Fruit fly (Drosophila melanogaster) whole organism, prepupa: ENCODE data around the gene Jhbp13.
"Not testable (repeated sequence)": the region's sequence is repeated elsewhere in the genome, so short reads cannot be mapped to it uniquely, and the experiment has no call there.

Experiments used
- CG10631 ChIP-seq: fragments of 200-800 bp; sonication (Bioruptor generic); optimal IDR thresholded peaks from 2 replicates; lab custom pipeline; 2016; ENCODE audit warnings: missing biosample characterization, missing genetic modification characterization
- CG11762 ChIP-seq: fragments of 200-800 bp; sonication (Bioruptor generic); optimal IDR thresholded peaks from 3 replicates; lab custom pipeline; 2016; ENCODE audit warnings: missing biosample characterization, missing genetic modification characterization; ENCODE audit not compliant: insufficient read depth
- CG11902 ChIP-seq: fragments of 200-800 bp; sonication (Bioruptor generic); optimal IDR thresholded peaks from 3 replicates; lab custom pipeline; 2016; ENCODE audit warnings: missing biosample characterization, missing genetic modification characterization
- CG1621 ChIP-seq: fragments of 200-800 bp; sonication (Bioruptor generic); optimal IDR thresholded peaks from 3 replicates; lab custom pipeline; 2018; ENCODE audit warnings: missing biosample characterization, mild to moderate bottlenecking, missing genetic modification characterization
- CG16779 ChIP-seq: fragments of 200-800 bp; sonication (Bioruptor generic); optimal IDR thresholded peaks from 3 replicates; lab custom pipeline; 2017; ENCODE audit warnings: missing biosample characterization, mild to moderate bottlenecking, missing genetic modification characterization
- CG32006 ChIP-seq: fragments of 200-800 bp; sonication (Bioruptor generic); optimal IDR thresholded peaks from 3 replicates; lab custom pipeline; 2017; ENCODE audit warnings: missing biosample characterization, mild to moderate bottlenecking, missing genetic modification characterization
- CG34406 ChIP-seq: fragments of 200-800 bp; sonication (Bioruptor generic); optimal IDR thresholded peaks from 3 replicates; lab custom pipeline; 2016; ENCODE audit warnings: missing biosample characterization, missing genetic modification characterization
- CG3919 ChIP-seq: fragments of 200-800 bp; sonication (Bioruptor generic); optimal IDR thresholded peaks from 3 replicates; lab custom pipeline; 2016; ENCODE audit warnings: missing biosample characterization, missing genetic modification characterization
- CG4318 ChIP-seq: fragments of 200-800 bp; sonication (Bioruptor generic); optimal IDR thresholded peaks from 3 replicates; lab custom pipeline; 2017; ENCODE audit warnings: missing biosample characterization, mild to moderate bottlenecking, missing genetic modification characterization
- CG6163 ChIP-seq: fragments of 200-800 bp; sonication (Bioruptor generic); IDR thresholded peaks from 3 replicates; pipeline ENCODE4 v1.3.6; 2022; ENCODE audit warnings: missing biosample characterization, missing genetic modification characterization
- CG6808 ChIP-seq: fragments of 200-800 bp; sonication (Bioruptor generic); optimal IDR thresholded peaks from 3 replicates; lab custom pipeline; 2017; ENCODE audit warnings: missing biosample characterization, missing genetic modification characterization, mild to moderate bottlenecking, moderate library complexity, missing genetic modification reagents
- CG6854 ChIP-seq: fragments of 200-800 bp; sonication (Bioruptor generic); optimal IDR thresholded peaks from 2 replicates; lab custom pipeline; 2017; ENCODE audit warnings: missing biosample characterization, mild to moderate bottlenecking, missing genetic modification characterization
- CG7368 ChIP-seq: fragments of 200-800 bp; sonication (Bioruptor generic); optimal IDR thresholded peaks from 3 replicates; lab custom pipeline; 2016; ENCODE audit warnings: missing biosample characterization, missing genetic modification characterization
- CG8119 ChIP-seq: fragments of 200-800 bp; sonication (Bioruptor generic); IDR thresholded peaks from 3 replicates; pipeline ENCODE4 v1.3.6; 2022; ENCODE audit warnings: missing biosample characterization, missing genetic modification characterization
- CG9139 ChIP-seq: fragments of 200-800 bp; sonication (Bioruptor generic); optimal IDR thresholded peaks from 3 replicates; lab custom pipeline; 2017; ENCODE audit warnings: missing biosample characterization, mild to moderate bottlenecking, missing genetic modification characterization
- Eip75B ChIP-seq: fragments of 200-800 bp; sonication (Bioruptor generic); optimal IDR thresholded peaks from 3 replicates; lab custom pipeline; 2016; ENCODE audit warnings: missing biosample characterization, missing genetic modification characterization
- Eip78C ChIP-seq: fragments of 200-800 bp; sonication (Bioruptor generic); peaks from one replicate; lab custom pipeline; 2016; ENCODE audit warnings: missing biosample characterization, missing genetic modification characterization
- Ets21C ChIP-seq: fragments of 200-800 bp; sonication (Bioruptor generic); optimal IDR thresholded peaks from 3 replicates; lab custom pipeline; 2016; ENCODE audit warnings: missing biosample characterization, missing genetic modification characterization
- Hr38 ChIP-seq: sonication (Bioruptor generic); optimal IDR thresholded peaks from 2 replicates; lab custom pipeline; 2016; ENCODE audit warnings: missing biosample characterization, missing genetic modification characterization
- Hr39 ChIP-seq: fragments of 200-800 bp; sonication (Bioruptor generic); optimal IDR thresholded peaks from 2 replicates; lab custom pipeline; 2016; ENCODE audit warnings: missing biosample characterization, missing genetic modification characterization
- Hr4 ChIP-seq: fragments of 200-800 bp; sonication (Bioruptor generic); optimal IDR thresholded peaks from 3 replicates; lab custom pipeline; 2016; ENCODE audit warnings: missing biosample characterization, missing genetic modification characterization
- Lpt ChIP-seq: fragments of 200-800 bp; sonication (Bioruptor generic); optimal IDR thresholded peaks from 3 replicates; lab custom pipeline; 2016; ENCODE audit warnings: missing biosample characterization, missing genetic modification characterization
- OdsH ChIP-seq: fragments of 200-800 bp; sonication (Bioruptor generic); optimal IDR thresholded peaks from 3 replicates; lab custom pipeline; 2016; ENCODE audit warnings: missing biosample characterization, missing genetic modification characterization
- Sox102F ChIP-seq: fragments of 200-800 bp; sonication (Bioruptor generic); optimal IDR thresholded peaks from 2 replicates; lab custom pipeline; 2016; ENCODE audit warnings: missing biosample characterization, mild to moderate bottlenecking, missing genetic modification characterization
- Sox14 ChIP-seq: fragments of 200-800 bp; sonication (Bioruptor generic); optimal IDR thresholded peaks from 3 replicates; lab custom pipeline; 2016; ENCODE audit warnings: missing biosample characterization, missing genetic modification characterization
- acj6 ChIP-seq: fragments of 200-800 bp; sonication (Bioruptor generic); optimal IDR thresholded peaks from 3 replicates; lab custom pipeline; 2016; ENCODE audit warnings: missing biosample characterization, missing genetic modification characterization
- dac ChIP-seq: fragments of 200-800 bp; sonication (Bioruptor generic); optimal IDR thresholded peaks from 2 replicates; lab custom pipeline; 2017; ENCODE audit warnings: missing biosample characterization, mild to moderate bottlenecking, missing genetic modification characterization
- eg ChIP-seq: fragments of 200-800 bp; sonication (Bioruptor generic); IDR thresholded peaks from 3 replicates; pipeline ENCODE4 v1.3.6; 2022; ENCODE audit warnings: missing biosample characterization, missing genetic modification characterization
- fd59A ChIP-seq: fragments of 200-800 bp; sonication (Bioruptor generic); optimal IDR thresholded peaks from 2 replicates; lab custom pipeline; 2017; ENCODE audit warnings: missing biosample characterization, mild to moderate bottlenecking, missing genetic modification characterization, missing genetic modification reagents
- fkh ChIP-seq: fragments of 200-800 bp; sonication (Bioruptor generic); optimal IDR thresholded peaks from 3 replicates; lab custom pipeline; 2017; ENCODE audit warnings: missing biosample characterization, mild to moderate bottlenecking, missing genetic modification characterization, moderate library complexity
- lz ChIP-seq: fragments of 200-800 bp; sonication (Bioruptor generic); optimal IDR thresholded peaks from 3 replicates; lab custom pipeline; 2016; ENCODE audit warnings: missing biosample characterization, missing genetic modification characterization
- net ChIP-seq: fragments of 200-800 bp; sonication (Bioruptor generic); optimal IDR thresholded peaks from 3 replicates; lab custom pipeline; 2016; ENCODE audit warnings: missing biosample characterization, missing genetic modification characterization
- spab ChIP-seq: fragments of 200-800 bp; sonication (Bioruptor generic); optimal IDR thresholded peaks from 2 replicates; lab custom pipeline; 2017; ENCODE audit warnings: missing biosample characterization, mild to moderate bottlenecking, missing genetic modification characterization, missing genetic modification reagents
- ss ChIP-seq, 2 experiments: fragments of 200-800 bp; sonication (Bioruptor generic); optimal IDR thresholded peaks; 2 replicates in 1 of 2; 3 replicates in 1 of 2; lab custom pipeline; 2017 to 2018; ENCODE audit warnings: mild to moderate bottlenecking in 2 of 2, missing biosample characterization in 2 of 2, missing genetic modification characterization in 2 of 2, moderate library complexity in 1 of 2
- topi ChIP-seq: fragments of 200-800 bp; sonication (Bioruptor generic); optimal IDR thresholded peaks from 3 replicates; lab custom pipeline; 2016; ENCODE audit warnings: missing biosample characterization, missing genetic modification characterization
- vri ChIP-seq: fragments of 200-800 bp; sonication (Bioruptor generic); optimal IDR thresholded peaks from 3 replicates; lab custom pipeline; 2016; ENCODE audit warnings: missing biosample characterization, mild to moderate bottlenecking, missing genetic modification characterization

Gene Jhbp13

dm6 chr2L:13206077-13206668, 33.6 kb upstream of the Jhbp13 start (continued):
- TF ChIP-seq CG10631: no peak
- TF ChIP-seq lz: no peak
- TF ChIP-seq Sox14 (GFP tag; lab: Kevin White, UChicago): no peak
- TF ChIP-seq CG16779 (tag; lab: Kevin White, UChicago): peak; percentile 52
- peak; percentile 31 for TF ChIP-seq Eip75B (GFP tag; lab: Kevin White, UChicago)
- TF ChIP-seq CG11902 (GFP tag; lab: Kevin White, UChicago): no peak
- TF ChIP-seq CG7368: no peak
- peak; percentile 65; the same call in 2 of the 3 replicates for TF ChIP-seq CG6163
- TF ChIP-seq CG11762: no peak
- TF ChIP-seq vri (GFP tag; lab: Kevin White, UChicago): peak; percentile 55
- TF ChIP-seq topi (GFP tag; lab: Kevin White, UChicago): no peak
- TF ChIP-seq, all 60 proteins: peak for 16

DNA sequence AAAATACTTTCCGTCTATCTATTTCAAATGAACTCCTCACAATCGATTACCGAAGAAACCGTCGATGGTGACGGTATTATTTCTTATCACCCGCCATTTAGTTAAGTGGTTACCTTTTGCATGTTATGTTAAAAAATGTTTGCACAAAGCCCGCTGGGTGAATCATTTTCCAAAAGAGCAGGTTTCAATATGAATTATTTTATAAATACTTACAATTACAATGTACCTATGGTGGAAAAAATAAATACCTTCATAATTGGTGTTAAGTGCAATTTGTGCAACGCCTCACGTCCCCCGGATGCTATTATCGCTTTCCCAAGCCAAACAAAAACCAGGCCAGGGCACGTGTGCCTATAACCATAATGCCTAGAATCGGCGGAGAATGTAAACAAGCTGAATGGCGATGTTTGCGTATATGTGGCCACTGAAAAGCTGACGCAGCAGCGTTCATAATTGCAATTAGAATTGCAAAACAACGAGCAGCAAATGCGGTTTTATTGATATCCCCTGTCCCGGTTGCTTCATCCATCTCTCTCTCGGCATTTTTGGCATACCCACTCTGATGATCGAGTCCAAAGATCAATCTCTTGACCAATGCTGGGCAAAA, 32.8 kb upstream of the Jhbp13 start:
- no peak for TF ChIP-seq spab (GFP tag; lab: Kevin White, UChicago)
- no peak for TF ChIP-seq net
- TF ChIP-seq Eip75B (GFP tag; lab: Kevin White, UChicago): no peak
- no peak for TF ChIP-seq Sox102F (GFP tag; lab: Kevin White, UChicago)
- TF ChIP-seq fkh (GFP tag; lab: Kevin White, UChicago): no peak
- no peak; the same call in 2 of the 3 replicates for TF ChIP-seq eg (GFP tag; lab: Robert Waterston, UW)
- no peak for TF ChIP-seq CG8119
- TF ChIP-seq dac (GFP tag; lab: Kevin White, UChicago): no peak
- TF ChIP-seq CG7368: no peak
- no peak for TF ChIP-seq Hr38
- TF ChIP-seq Lpt (GFP tag; lab: Kevin White, UChicago): no peak
- no peak for TF ChIP-seq acj6
- TF ChIP-seq CG6854: no peak
- TF ChIP-seq Eip78C (GFP tag; lab: Kevin White, UChicago): no peak
- TF ChIP-seq Hr39 (GFP tag; lab: Kevin White, UChicago): no peak
- TF ChIP-seq CG6163: no peak
- no peak for TF ChIP-seq fd59A (GFP tag; lab: Kevin White, UChicago)
- TF ChIP-seq CG10631: no peak

DNA sequence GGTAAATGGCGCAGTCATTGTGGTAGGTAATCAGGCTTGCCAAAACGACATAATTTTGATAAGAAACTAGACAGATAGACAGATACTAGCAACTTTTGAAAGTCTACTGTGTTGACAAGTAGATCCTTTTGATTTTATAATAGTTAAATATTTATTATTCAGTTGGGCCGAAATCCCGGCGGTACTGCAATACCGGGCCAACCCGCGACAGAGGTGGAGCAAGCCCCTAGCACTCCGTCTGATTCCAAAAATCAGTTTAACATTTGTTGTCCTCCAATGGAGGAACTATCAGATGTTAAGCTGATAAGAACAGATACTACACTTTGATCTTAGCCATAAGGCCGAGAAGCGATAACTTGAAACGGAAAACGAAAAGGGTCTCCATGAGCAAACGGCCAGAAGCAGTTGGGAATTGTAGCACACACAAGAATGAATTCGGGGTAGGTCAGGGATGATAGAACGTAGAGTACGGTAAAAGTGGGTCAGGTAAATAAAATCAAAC, 28.0 kb upstream of the Jhbp13 start, which contains the start of gene CG15482:
Gene CG15482, minus strand, starts transcription at position 51 of the 502 bp plus-strand sequence.
- TF ChIP-seq Hr39 (GFP tag; lab: Kevin White, UChicago); CG6163; OdsH (GFP tag; lab: Kevin White, UChicago): not testable (repeated sequence)

dm6 chr2L:13215010-13215409, 24.8 kb upstream of the Jhbp13 start, which contains the start of gene kek4:
Gene kek4 (minus strand): TSS chr2L:13215350.
- TF ChIP-seq CG1621 (no peak), CG7368 (no peak), Ets21C (GFP tag; lab: Kevin White, UChicago) (no peak), CG9139 (no peak), Hr4 (GFP tag; lab: Kevin White, UChicago) (no peak), spab (GFP tag; lab: Kevin White, UChicago) (no peak), CG34406 (GFP tag; lab: Kevin White, UChicago) (no peak), fkh (GFP tag; lab: Kevin White, UChicago) (no peak), lz (no peak), CG32006 (GFP tag; lab: Kevin White, UChicago) (no peak), CG10631 (no peak), CG4318 (GFP tag; lab: Kevin White, UChicago) (no peak), Sox102F (GFP tag; lab: Kevin White, UChicago) (no peak), Eip78C (GFP tag; lab: Kevin White, UChicago) (no peak), CG3919 (GFP tag; lab: Kevin White, UChicago) (no peak), CG6808 (GFP tag; lab: Kevin White, UChicago) (no peak), fd59A (GFP tag; lab: Kevin White, UChicago) (no peak), ss (GFP tag; optimal IDR thresholded peaks at IDR 0.05; lab: Kevin White, UChicago) (no peak)
